Worm (Caenorhabditis elegans) whole organism, L4 larva: ENCODE results near the gene obr-3.

Experiments used
- D1046.2 ChIP-seq: fragments of 200-800 bp; sonication (Bioruptor generic); IDR thresholded peaks from 2 replicates; pipeline ENCODE4 v1.3.6; 2022; ENCODE audit warnings: missing genetic modification characterization, missing compliant biosample characterization
- Y5F2A.4 ChIP-seq: fragments of 200-800 bp; sonication (Bioruptor generic); optimal IDR thresholded peaks from 2 replicates; lab custom pipeline; 2018; ENCODE audit warnings: mild to moderate bottlenecking, missing genetic modification characterization, missing compliant biosample characterization
- aha-1 ChIP-seq: fragments of 150-350 bp; peaks from one replicate; lab custom pipeline; 2014; ENCODE audit warnings: missing biosample characterization, missing genetic modification characterization
- aly-2 ChIP-seq: sonication (generic microtip); optimal IDR thresholded peaks from 2 replicates; lab custom pipeline; 2018; ENCODE audit warnings: missing biosample characterization, missing genetic modification characterization
- arid-1 ChIP-seq: fragments of 200-800 bp; sonication (Bioruptor generic); conservative IDR thresholded peaks from 2 replicates; pipeline ENCODE4 v1.3.6; 2022; ENCODE audit warnings: missing genetic modification reagents, missing genetic modification characterization, missing compliant biosample characterization
- ces-1 ChIP-seq: fragments of 150-350 bp; sonication (generic microtip); optimal IDR thresholded peaks from 4 replicates; lab custom pipeline; 2014; ENCODE audit warnings: missing biosample characterization, missing genetic modification reagents, missing genetic modification characterization
- daf-12 ChIP-seq: fragments of 150-350 bp; optimal IDR thresholded peaks from 2 replicates; lab custom pipeline; 2014; ENCODE audit warnings: missing biosample characterization, missing genetic modification reagents, missing genetic modification characterization
- daf-16 ChIP-seq, 3 experiments: sonication (generic microtip); optimal IDR thresholded peaks; 2 replicates each; lab custom pipeline; 2016 to 2017; ENCODE audit warnings: missing genetic modification characterization in 3 of 3, missing genetic modification reagents in 3 of 3, mild to moderate bottlenecking in 2 of 3, missing compliant biosample characterization in 2 of 3, missing biosample characterization in 1 of 3, moderate library complexity in 1 of 3
- daf-8 ChIP-seq: fragments of 200-800 bp; sonication (Bioruptor generic); IDR thresholded peaks from 2 replicates; pipeline ENCODE4 v1.3.6; 2022; ENCODE audit warnings: missing genetic modification characterization, missing compliant biosample characterization
- dmd-6 ChIP-seq: fragments of 200-800 bp; sonication (Bioruptor generic); IDR thresholded peaks from 2 replicates; pipeline ENCODE4 v1.3.6; 2022; ENCODE audit warnings: missing genetic modification reagents, missing genetic modification characterization, missing compliant biosample characterization
- dve-1 ChIP-seq: sonication (generic microtip); optimal IDR thresholded peaks from 2 replicates; lab custom pipeline; 2017; ENCODE audit warnings: antibody characterized with exemption, mild to moderate bottlenecking, missing genetic modification characterization, missing compliant biosample characterization; ENCODE audit not compliant: insufficient read depth
- egl-43 ChIP-seq: fragments of 200-800 bp; sonication (Bioruptor generic); IDR thresholded peaks from 2 replicates; pipeline ENCODE4 v1.3.6; 2022; ENCODE audit warnings: missing genetic modification reagents, missing genetic modification characterization, missing compliant biosample characterization
- hlh-11 ChIP-seq: fragments of 200-800 bp; sonication (Bioruptor generic); optimal IDR thresholded peaks from 2 replicates; lab custom pipeline; 2018; ENCODE audit warnings: mild to moderate bottlenecking, missing genetic modification characterization, missing compliant biosample characterization
- hlh-30 ChIP-seq: sonication (generic microtip); optimal IDR thresholded peaks from 2 replicates; lab custom pipeline; 2017; ENCODE audit warnings: antibody characterized with exemption, mild to moderate bottlenecking, missing genetic modification characterization, missing compliant biosample characterization; ENCODE audit not compliant: insufficient read depth
- lin-1 ChIP-seq: fragments of 200-800 bp; sonication (Bioruptor generic); IDR thresholded peaks from 2 replicates; pipeline ENCODE4 v1.3.6; 2022; ENCODE audit warnings: missing genetic modification reagents, missing genetic modification characterization, missing compliant biosample characterization
- lsy-2 ChIP-seq, 2 experiments: fragments of 150-350 bp in 1 of 2; sonication (generic microtip) in 1 of 2; optimal IDR thresholded peaks; 2 replicates each; lab custom pipeline; 2014 to 2017; ENCODE audit warnings: missing biosample characterization in 2 of 2, missing genetic modification characterization in 2 of 2
- mdl-1 ChIP-seq, 2 experiments: fragments of 150-350 bp in 1 of 2; sonication (generic microtip) in 1 of 2; optimal IDR thresholded peaks; 2 replicates each; lab custom pipeline; 2014 to 2017; ENCODE audit warnings: missing biosample characterization in 2 of 2, missing genetic modification characterization in 2 of 2
- mxl-3 ChIP-seq: fragments of 200-800 bp; sonication (Bioruptor generic); optimal IDR thresholded peaks from 2 replicates; lab custom pipeline; 2018; ENCODE audit warnings: mild to moderate bottlenecking, missing genetic modification characterization, missing compliant biosample characterization
- nhr-11 ChIP-seq: fragments of 150-350 bp; optimal IDR thresholded peaks from 2 replicates; lab custom pipeline; 2014; ENCODE audit warnings: missing biosample characterization, missing genetic modification characterization
- nhr-111 ChIP-seq: fragments of 200-800 bp; sonication (Bioruptor generic); optimal IDR thresholded peaks from 2 replicates; lab custom pipeline; 2018; ENCODE audit warnings: mild to moderate bottlenecking, missing genetic modification characterization, missing compliant biosample characterization
- nhr-28 ChIP-seq: fragments of 150-350 bp; optimal IDR thresholded peaks from 2 replicates; lab custom pipeline; 2014; ENCODE audit warnings: missing biosample characterization, missing genetic modification characterization
- nhr-41 ChIP-seq: fragments of 200-800 bp; sonication (Bioruptor generic); IDR thresholded peaks from 2 replicates; pipeline ENCODE4 v1.3.6; 2022; ENCODE audit warnings: missing genetic modification reagents, missing genetic modification characterization, missing compliant biosample characterization
- nhr-42 ChIP-seq: fragments of 200-800 bp; sonication (Bioruptor generic); IDR thresholded peaks from 2 replicates; pipeline ENCODE4 v1.3.6; 2022; ENCODE audit warnings: missing genetic modification characterization, missing compliant biosample characterization
- nhr-77 ChIP-seq: fragments of 150-350 bp; optimal IDR thresholded peaks from 2 replicates; lab custom pipeline; 2014; ENCODE audit warnings: missing biosample characterization, missing genetic modification characterization
- pha-4 ChIP-seq, 2 experiments: fragments of 150-350 bp in 1 of 2; fragments of 200-800 bp in 1 of 2; sonication (Bioruptor generic) in 1 of 2; IDR thresholded peaks in 1 of 2; optimal IDR thresholded peaks in 1 of 2; 2 replicates each; pipeline versions ENCODE4 v1.3.6 to Lab custom; 2014 to 2022; ENCODE audit warnings: missing genetic modification characterization in 2 of 2, missing genetic modification reagents in 2 of 2, missing biosample characterization in 1 of 2, missing compliant biosample characterization in 1 of 2
- php-3 ChIP-seq: fragments of 200-800 bp; sonication (Bioruptor generic); IDR thresholded peaks from 2 replicates; pipeline ENCODE4 v1.3.6; 2022; ENCODE audit warnings: missing genetic modification reagents, missing genetic modification characterization, missing compliant biosample characterization
- pqm-1 ChIP-seq: sonication (generic microtip); optimal IDR thresholded peaks from 2 replicates; lab custom pipeline; 2017; ENCODE audit warnings: missing biosample characterization, missing genetic modification characterization
- set-16 ChIP-seq: fragments of 200-800 bp; sonication (Bioruptor generic); IDR thresholded peaks from 2 replicates; pipeline ENCODE4 v1.3.6; 2022; ENCODE audit warnings: missing genetic modification reagents, missing genetic modification characterization, missing compliant biosample characterization
- tra-1 ChIP-seq: fragments of 200-800 bp; sonication (Bioruptor generic); IDR thresholded peaks from 2 replicates; pipeline ENCODE4 v1.3.6; 2022; ENCODE audit warnings: missing genetic modification reagents, missing genetic modification characterization, missing compliant biosample characterization
- unc-62 ChIP-seq, 3 experiments: fragments of 150-350 bp in 1 of 3; sonication (generic microtip); optimal IDR thresholded peaks in 2 of 3; peaks in 1 of 3; 1 replicate in 1 of 3; 2 replicates in 2 of 3; lab custom pipeline; 2014 to 2017; ENCODE audit warnings: missing biosample characterization in 3 of 3, missing genetic modification characterization in 3 of 3, missing genetic modification reagents in 3 of 3, missing genotype in 1 of 3
- vab-7 ChIP-seq: fragments of 200-800 bp; sonication (Bioruptor generic); IDR thresholded peaks from 2 replicates; pipeline ENCODE4 v1.3.6; 2022; ENCODE audit warnings: missing genetic modification reagents, missing genetic modification characterization, missing compliant biosample characterization

obr-3 gene

ce11 chrX:13767282-13767681, 42.4 kb downstream of the obr-3 start:
- peak; percentile 40 for TF ChIP-seq nhr-77
- no peak for TF ChIP-seq daf-16 (GFP tag; optimal IDR thresholded peaks at IDR 0.05; lab: Kevin White, UChicago)
- peak; percentile 53 for TF ChIP-seq daf-16 (tag; optimal IDR thresholded peaks at IDR 0.05; lab: Kevin White, UChicago)
- 0 out of 2 replicates have a peak, but pooled peaks have one; percentile 70 for TF ChIP-seq tra-1 (GFP tag; lab: Robert Waterston, UW)
- TF ChIP-seq nhr-28 (tag; lab: Kevin White, UChicago): peak; percentile 47
- 0 out of 2 replicates have a peak, but pooled peaks have one; percentile 32 for TF ChIP-seq php-3 (GFP tag; lab: Robert Waterston, UW)
- TF ChIP-seq vab-7: no peak
- peak; percentile 29 for TF ChIP-seq pqm-1 (tag; lab: Kevin White, UChicago)
- TF ChIP-seq pha-4 (GFP tag; IDR thresholded peaks at IDR 0.05; lab: Robert Waterston, UW): peak; percentile 36; the same call in 1 of the 2 replicates
- no peak for TF ChIP-seq pha-4 (tag; optimal IDR thresholded peaks at IDR 0.05; lab: Kevin White, UChicago)
- TF ChIP-seq hlh-11 (tag; lab: Kevin White, UChicago): peak; percentile 46
- peak; percentile 96 for TF ChIP-seq dmd-6
- TF ChIP-seq dve-1: peak; percentile 70
- TF ChIP-seq set-16 (GFP tag; lab: Robert Waterston, UW): no peak
- no peak for TF ChIP-seq hlh-30 (tag; lab: Kevin White, UChicago)
- peak in 1 of 2 experiments; percentile 6 for TF ChIP-seq mdl-1 (tag; optimal IDR thresholded peaks at IDR 0.05; lab: Kevin White, UChicago)
- peak in 1 of 2 experiments; percentile 64 for TF ChIP-seq unc-62 (GFP tag; optimal IDR thresholded peaks at IDR 0.05 in 1 of 2; lab: Kevin White, UChicago)
- TF ChIP-seq unc-62 (tag; optimal IDR thresholded peaks at IDR 0.05; lab: Kevin White, UChicago): no peak

ce11 chrX:13759676-13760447, 49.8 kb downstream of the obr-3 start, which contains the start of gene cest-13:
cest-13 (plus strand) TSS chrX:13760237.
- TF ChIP-seq Y5F2A.4 (GFP tag; lab: Kevin White, UChicago): no peak
- TF ChIP-seq lsy-2 (tag; optimal IDR thresholded peaks at IDR 0.05; lab: Kevin White, UChicago): no peak
- TF ChIP-seq nhr-111 (GFP tag; lab: Kevin White, UChicago): no peak
- TF ChIP-seq unc-62 (GFP tag; optimal IDR thresholded peaks at IDR 0.05 in 1 of 2; lab: Kevin White, UChicago): peak in 1 of 2 experiments; percentile 22
- no peak for TF ChIP-seq unc-62 (tag; optimal IDR thresholded peaks at IDR 0.05; lab: Kevin White, UChicago)
- TF ChIP-seq ces-1 (GFP tag; lab: Kevin White, UChicago): no peak
- TF ChIP-seq dve-1: peak; percentile 61
- no peak for TF ChIP-seq arid-1 (GFP tag; lab: Robert Waterston, UW)
- TF ChIP-seq nhr-77: no peak
- peak; percentile 83 for TF ChIP-seq pqm-1 (tag; lab: Kevin White, UChicago)
- TF ChIP-seq mxl-3 (GFP tag; lab: Kevin White, UChicago): peak; percentile 72
- peak; percentile 39 for TF ChIP-seq aha-1 (tag; lab: Kevin White, UChicago)
- no peak for TF ChIP-seq nhr-11 (tag; lab: Kevin White, UChicago)
- TF ChIP-seq lin-1 (GFP tag; lab: Robert Waterston, UW): 0 out of 2 replicates have a peak, but pooled peaks have one; percentile 43
- TF ChIP-seq hlh-11 (tag; lab: Kevin White, UChicago): peak; percentile 45
- peak; percentile 98 for TF ChIP-seq dmd-6
- TF ChIP-seq daf-8 (GFP tag; lab: Robert Waterston, UW): no peak
- TF ChIP-seq nhr-28 (tag; lab: Kevin White, UChicago): peak; percentile 60
- no peak for TF ChIP-seq egl-43 (GFP tag; lab: Robert Waterston, UW)
- no peak for TF ChIP-seq daf-16 (GFP tag; optimal IDR thresholded peaks at IDR 0.05; lab: Kevin White, UChicago)
- TF ChIP-seq daf-16 (tag; optimal IDR thresholded peaks at IDR 0.05; lab: Kevin White, UChicago): peak; percentile 11
- TF ChIP-seq aly-2 (tag; lab: Kevin White, UChicago): no peak
- TF ChIP-seq nhr-41 (GFP tag; lab: Robert Waterston, UW): 0 out of 2 replicates have a peak, but pooled peaks have one; percentile 31
- no peak for TF ChIP-seq D1046.2 (GFP tag; lab: Robert Waterston, UW)

ce11 chrX:13755469-13755868, 54.2 kb downstream of the obr-3 start, which contains the start of gene aakb-1:
aakb-1 (plus strand) TSS chrX:13755769.
- TF ChIP-seq ces-1 (GFP tag; lab: Kevin White, UChicago) (no peak), nhr-42 (GFP tag; lab: Robert Waterston, UW) (no peak), daf-12 (tag; lab: Kevin White, UChicago) (no peak)
